Worm (Caenorhabditis elegans) whole organism, L1 larva: ENCODE results near the gene K01D12.10.

Experiments used
- blmp-1 ChIP-seq: fragments of 150-350 bp; optimal IDR thresholded peaks from 2 replicates; lab custom pipeline; 2014; ENCODE audit warnings: missing biosample characterization, missing genetic modification characterization
- ceh-8 ChIP-seq: fragments of 200-800 bp; sonication (Bioruptor generic); optimal IDR thresholded peaks from 2 replicates; lab custom pipeline; 2018; ENCODE audit warnings: mild to moderate bottlenecking, missing genetic modification characterization, moderate library complexity, missing compliant biosample characterization
- ces-1 ChIP-seq: fragments of 150-350 bp; optimal IDR thresholded peaks from 2 replicates; lab custom pipeline; 2014; ENCODE audit warnings: missing biosample characterization, missing genetic modification reagents, missing genetic modification characterization
- dpl-1 ChIP-seq, 3 experiments: fragments of 150-350 bp in 2 of 3; sonication (generic microtip) in 1 of 3; optimal IDR thresholded peaks; 2 replicates each; lab custom pipeline; 2014 to 2017; ENCODE audit warnings: missing biosample characterization in 3 of 3, missing genetic modification characterization in 3 of 3, missing genetic modification reagents in 3 of 3
- egl-13 ChIP-seq: sonication (generic microtip); optimal IDR thresholded peaks from 2 replicates; lab custom pipeline; 2016; ENCODE audit warnings: missing genotype, missing genetic modification reagents, missing genetic modification characterization, missing compliant biosample characterization
- egl-27 ChIP-seq, 2 experiments: fragments of 150-350 bp in 1 of 2; sonication (generic microtip); optimal IDR thresholded peaks; 3 replicates each; lab custom pipeline; 2017 to 2018; ENCODE audit warnings: missing biosample characterization in 2 of 2, missing genetic modification characterization in 2 of 2, missing genetic modification reagents in 2 of 2
- elt-3 ChIP-seq, 6 experiments: fragments of 150-350 bp in 1 of 6; sonication (generic microtip); optimal IDR thresholded peaks; 2 replicates each; lab custom pipeline; 2017 to 2018; ENCODE audit warnings: missing biosample characterization in 6 of 6, missing genetic modification characterization in 6 of 6, inconsistent platforms in 1 of 6
- hlh-17 ChIP-seq: fragments of 200-800 bp; sonication (Bioruptor generic); optimal IDR thresholded peaks from 2 replicates; lab custom pipeline; 2018; ENCODE audit warnings: missing genetic modification characterization, mild to moderate bottlenecking, missing compliant biosample characterization, moderate library complexity, borderline replicate concordance
- lin-13 ChIP-seq: fragments of 150-350 bp; optimal IDR thresholded peaks from 2 replicates; lab custom pipeline; 2014; ENCODE audit warnings: missing biosample characterization, missing genetic modification reagents, missing genetic modification characterization
- skn-1 ChIP-seq: fragments of 150-350 bp; optimal IDR thresholded peaks from 2 replicates; lab custom pipeline; 2014; ENCODE audit warnings: missing biosample characterization, missing genetic modification characterization
- zag-1 ChIP-seq: fragments of 150-350 bp; optimal IDR thresholded peaks from 2 replicates; lab custom pipeline; 2014; ENCODE audit warnings: missing biosample characterization, missing genetic modification characterization
- zip-4 ChIP-seq: fragments of 200-800 bp; sonication (Bioruptor generic); optimal IDR thresholded peaks from 2 replicates; lab custom pipeline; 2018; ENCODE audit warnings: mild to moderate bottlenecking, missing genetic modification characterization, moderate library complexity, missing compliant biosample characterization

DNA sequence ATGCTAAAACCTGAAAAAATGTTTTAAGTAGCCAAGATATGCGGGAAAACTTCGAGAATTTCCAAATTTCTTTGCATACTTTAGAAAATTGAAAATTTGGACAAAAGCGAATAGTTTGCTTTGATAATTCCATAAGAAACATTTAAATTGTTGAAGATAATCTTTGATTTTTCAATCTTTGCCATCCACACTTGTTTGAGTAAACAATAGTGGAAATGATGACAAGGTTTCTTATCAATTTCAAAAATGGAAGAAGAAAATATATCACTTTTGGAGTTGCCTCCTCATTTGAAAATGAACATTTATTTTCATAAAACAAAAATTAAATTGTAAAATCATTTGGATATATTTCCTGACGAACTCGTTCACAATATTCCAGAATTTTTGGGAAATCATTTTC, 8.3 kb downstream of the K01D12.10 start:
- TF ChIP-seq ces-1 (no peak), egl-13 (no peak), egl-27 (tag; optimal IDR thresholded peaks at IDR 0.05; lab: Kevin White, UChicago) (no peak), zag-1 (tag; lab: Kevin White, UChicago) (no peak), elt-3 (tag; optimal IDR thresholded peaks at IDR 0.05; lab: Kevin White, UChicago) (no peak), lin-13 (GFP tag; lab: Kevin White, UChicago) (no peak), dpl-1 (GFP tag; optimal IDR thresholded peaks at IDR 0.05; lab: Kevin White, UChicago) (no peak), blmp-1 (no peak), ceh-8 (GFP tag; lab: Kevin White, UChicago) (no peak), hlh-17 (GFP tag; lab: Kevin White, UChicago) (no peak), skn-1 (tag; lab: Kevin White, UChicago) (no peak), zip-4 (GFP tag; lab: Kevin White, UChicago) (no peak)
